Worm (Caenorhabditis elegans) whole organism, L4 larva: Measurements from ENCODE around the gene T04C12.1.
A peak's percentile ranks its signal among the peaks of the same experiment; 100 is the strongest.

ENCODE experiments used
- D1046.2 ChIP-seq: fragments of 200-800 bp; sonication (Bioruptor generic); IDR thresholded peaks from 2 replicates; pipeline ENCODE4 v1.3.6; 2022; ENCODE audit warnings: missing genetic modification characterization, missing compliant biosample characterization
- F49E8.2 ChIP-seq: sonication (generic microtip); optimal IDR thresholded peaks from 2 replicates; lab custom pipeline; 2016; ENCODE audit warnings: missing compliant biosample characterization, mild to moderate bottlenecking, missing genetic modification characterization, borderline replicate concordance
- R02D3.7 ChIP-seq: fragments of 150-350 bp; sonication (generic microtip); optimal IDR thresholded peaks from 3 replicates; lab custom pipeline; 2014; ENCODE audit warnings: missing biosample characterization, missing genetic modification characterization
- T20F7.1 ChIP-seq: fragments of 200-800 bp; sonication (Bioruptor generic); optimal IDR thresholded peaks from 2 replicates; lab custom pipeline; 2018; ENCODE audit warnings: mild to moderate bottlenecking, missing genetic modification characterization, missing compliant biosample characterization
- T26A8.4 ChIP-seq: fragments of 200-800 bp; sonication (Bioruptor generic); IDR thresholded peaks from 2 replicates; pipeline ENCODE4 v1.3.6; 2022; ENCODE audit warnings: missing genetic modification characterization, missing compliant biosample characterization
- Y105C5A.15 ChIP-seq: fragments of 200-800 bp; sonication (Bioruptor generic); IDR thresholded peaks from 2 replicates; pipeline ENCODE4 v1.3.6; 2022; ENCODE audit warnings: missing genetic modification characterization, missing compliant biosample characterization
- Y48G9A.11 ChIP-seq: fragments of 200-800 bp; sonication (Bioruptor generic); IDR thresholded peaks from 2 replicates; pipeline ENCODE4 v1.3.6; 2022; ENCODE audit warnings: missing genetic modification reagents, missing genetic modification characterization, missing compliant biosample characterization
- Y5F2A.4 ChIP-seq: fragments of 200-800 bp; sonication (Bioruptor generic); optimal IDR thresholded peaks from 2 replicates; lab custom pipeline; 2018; ENCODE audit warnings: mild to moderate bottlenecking, missing genetic modification characterization, missing compliant biosample characterization
- Y75B8A.6 ChIP-seq: fragments of 200-800 bp; sonication (Bioruptor generic); IDR thresholded peaks from 2 replicates; pipeline ENCODE4 v1.3.6; 2022; ENCODE audit warnings: missing genetic modification reagents, missing genetic modification characterization, missing compliant biosample characterization
- ZK337.2 ChIP-seq: fragments of 200-800 bp; sonication (Bioruptor generic); IDR thresholded peaks from 2 replicates; pipeline ENCODE4 v1.3.6; 2022; ENCODE audit warnings: missing genetic modification reagents, missing genetic modification characterization, missing compliant biosample characterization
- ZK546.5 ChIP-seq, 2 experiments: sonication (generic microtip); optimal IDR thresholded peaks; 2 replicates each; lab custom pipeline; 2017; ENCODE audit warnings: missing biosample characterization in 2 of 2, missing genetic modification characterization in 2 of 2
- aha-1 ChIP-seq: fragments of 150-350 bp; peaks from one replicate; lab custom pipeline; 2014; ENCODE audit warnings: missing biosample characterization, missing genetic modification characterization
- arid-1 ChIP-seq: fragments of 200-800 bp; sonication (Bioruptor generic); conservative IDR thresholded peaks from 2 replicates; pipeline ENCODE4 v1.3.6; 2022; ENCODE audit warnings: missing genetic modification reagents, missing genetic modification characterization, missing compliant biosample characterization
- ceh-44 ChIP-seq: fragments of 200-800 bp; sonication (Bioruptor generic); IDR thresholded peaks from 2 replicates; pipeline ENCODE4 v1.3.6; 2022; ENCODE audit warnings: missing genetic modification reagents, missing genetic modification characterization, missing compliant biosample characterization
- ces-1 ChIP-seq: fragments of 150-350 bp; sonication (generic microtip); optimal IDR thresholded peaks from 4 replicates; lab custom pipeline; 2014; ENCODE audit warnings: missing biosample characterization, missing genetic modification reagents, missing genetic modification characterization
- daf-16 ChIP-seq, 3 experiments: sonication (generic microtip); optimal IDR thresholded peaks; 2 replicates each; lab custom pipeline; 2016 to 2017; ENCODE audit warnings: missing genetic modification characterization in 3 of 3, missing genetic modification reagents in 3 of 3, mild to moderate bottlenecking in 2 of 3, missing compliant biosample characterization in 2 of 3, missing biosample characterization in 1 of 3, moderate library complexity in 1 of 3
- daf-19 ChIP-seq: fragments of 200-800 bp; sonication (Bioruptor generic); conservative IDR thresholded peaks from 2 replicates; pipeline ENCODE4 v1.3.6; 2022; ENCODE audit warnings: missing genetic modification characterization, missing compliant biosample characterization
- dpl-1 ChIP-seq: fragments of 150-350 bp; optimal IDR thresholded peaks from 2 replicates; lab custom pipeline; 2014; ENCODE audit warnings: missing biosample characterization, missing genetic modification reagents, missing genetic modification characterization
- duxl-1 ChIP-seq: sonication (generic microtip); optimal IDR thresholded peaks from 2 replicates; lab custom pipeline; 2016; ENCODE audit warnings: mild to moderate bottlenecking, missing genetic modification characterization, moderate library complexity, missing compliant biosample characterization; ENCODE audit not compliant: poor library complexity
- dve-1 ChIP-seq: sonication (generic microtip); optimal IDR thresholded peaks from 2 replicates; lab custom pipeline; 2017; ENCODE audit warnings: antibody characterized with exemption, mild to moderate bottlenecking, missing genetic modification characterization, missing compliant biosample characterization; ENCODE audit not compliant: insufficient read depth
- hif-1 ChIP-seq, 2 experiments: sonication (generic microtip); optimal IDR thresholded peaks; 2 replicates each; lab custom pipeline; 2016 to 2017; ENCODE audit warnings: missing compliant biosample characterization in 2 of 2, missing genetic modification characterization in 2 of 2, missing genetic modification reagents in 2 of 2, missing genotype in 2 of 2, mild to moderate bottlenecking in 1 of 2
- hlh-30 ChIP-seq: sonication (generic microtip); optimal IDR thresholded peaks from 2 replicates; lab custom pipeline; 2017; ENCODE audit warnings: antibody characterized with exemption, mild to moderate bottlenecking, missing genetic modification characterization, missing compliant biosample characterization; ENCODE audit not compliant: insufficient read depth
- hmg-1.1 ChIP-seq: fragments of 200-800 bp; sonication (Bioruptor generic); IDR thresholded peaks from 2 replicates; pipeline ENCODE4 v1.3.6; 2022; ENCODE audit warnings: missing genetic modification reagents, missing genetic modification characterization, missing compliant biosample characterization
- lim-7 ChIP-seq: fragments of 200-800 bp; sonication (Bioruptor generic); IDR thresholded peaks from 2 replicates; pipeline ENCODE4 v1.3.6; 2022; ENCODE audit warnings: missing genetic modification characterization, missing compliant biosample characterization
- lin-1 ChIP-seq: fragments of 200-800 bp; sonication (Bioruptor generic); IDR thresholded peaks from 2 replicates; pipeline ENCODE4 v1.3.6; 2022; ENCODE audit warnings: missing genetic modification reagents, missing genetic modification characterization, missing compliant biosample characterization
- lin-13 ChIP-seq: fragments of 150-350 bp; optimal IDR thresholded peaks from 2 replicates; lab custom pipeline; 2014; ENCODE audit warnings: missing biosample characterization, missing genetic modification reagents, missing genetic modification characterization
- lin-38 ChIP-seq: fragments of 200-800 bp; sonication (Bioruptor generic); IDR thresholded peaks from 2 replicates; pipeline ENCODE4 v1.3.6; 2022; ENCODE audit warnings: missing genetic modification reagents, missing genetic modification characterization, missing compliant biosample characterization
- lin-39 ChIP-seq: fragments of 150-350 bp; optimal IDR thresholded peaks from 2 replicates; lab custom pipeline; 2014; ENCODE audit warnings: missing biosample characterization, missing genetic modification reagents, missing genetic modification characterization
- madf-5 ChIP-seq, 2 experiments: fragments of 200-800 bp; sonication (Bioruptor generic); IDR thresholded peaks; 2 replicates each; pipeline ENCODE4 v1.3.6; 2022; ENCODE audit warnings: missing compliant biosample characterization in 2 of 2, missing genetic modification characterization in 2 of 2
- mdt-29 ChIP-seq: fragments of 200-800 bp; sonication (Bioruptor generic); IDR thresholded peaks from 2 replicates; pipeline ENCODE4 v1.3.6; 2022; ENCODE audit warnings: missing genetic modification reagents, missing genetic modification characterization, missing compliant biosample characterization
- nhr-11 ChIP-seq: fragments of 150-350 bp; optimal IDR thresholded peaks from 2 replicates; lab custom pipeline; 2014; ENCODE audit warnings: missing biosample characterization, missing genetic modification characterization
- nhr-25 ChIP-seq: sonication (generic microtip); optimal IDR thresholded peaks from 2 replicates; lab custom pipeline; 2017; ENCODE audit warnings: missing genetic modification characterization, mild to moderate bottlenecking, missing compliant biosample characterization, antibody characterized with exemption, moderate library complexity, borderline replicate concordance; ENCODE audit not compliant: insufficient read depth
- nhr-28 ChIP-seq: fragments of 150-350 bp; optimal IDR thresholded peaks from 2 replicates; lab custom pipeline; 2014; ENCODE audit warnings: missing biosample characterization, missing genetic modification characterization
- nhr-6 ChIP-seq: fragments of 150-350 bp; optimal IDR thresholded peaks from 2 replicates; lab custom pipeline; 2014; ENCODE audit warnings: missing biosample characterization, missing genetic modification characterization
- nhr-77 ChIP-seq: fragments of 150-350 bp; optimal IDR thresholded peaks from 2 replicates; lab custom pipeline; 2014; ENCODE audit warnings: missing biosample characterization, missing genetic modification characterization
- rbr-2 ChIP-seq: sonication (generic microtip); optimal IDR thresholded peaks from 2 replicates; lab custom pipeline; 2016; ENCODE audit warnings: missing genotype, missing genetic modification characterization, missing compliant biosample characterization
- saeg-2 ChIP-seq: fragments of 200-800 bp; sonication (Bioruptor generic); IDR thresholded peaks from 2 replicates; pipeline ENCODE4 v1.3.6; 2022; ENCODE audit warnings: missing genetic modification reagents, missing genetic modification characterization, missing compliant biosample characterization
- sdz-12 ChIP-seq: fragments of 200-800 bp; sonication (Bioruptor generic); optimal IDR thresholded peaks from 2 replicates; lab custom pipeline; 2018; ENCODE audit warnings: mild to moderate bottlenecking, missing genetic modification characterization, missing compliant biosample characterization
- set-16 ChIP-seq: fragments of 200-800 bp; sonication (Bioruptor generic); IDR thresholded peaks from 2 replicates; pipeline ENCODE4 v1.3.6; 2022; ENCODE audit warnings: missing genetic modification reagents, missing genetic modification characterization, missing compliant biosample characterization
- snpc-1.2 ChIP-seq: fragments of 200-800 bp; sonication (Bioruptor generic); IDR thresholded peaks from 2 replicates; pipeline ENCODE4 v1.3.6; 2022; ENCODE audit warnings: missing genetic modification reagents, missing genetic modification characterization, missing compliant biosample characterization
- spr-1 ChIP-seq: sonication (generic microtip); optimal IDR thresholded peaks from 2 replicates; lab custom pipeline; 2016; ENCODE audit warnings: mild to moderate bottlenecking, missing genetic modification characterization, missing compliant biosample characterization
- spr-3 ChIP-seq: fragments of 200-800 bp; sonication (Bioruptor generic); optimal IDR thresholded peaks from 2 replicates; lab custom pipeline; 2018; ENCODE audit warnings: mild to moderate bottlenecking, missing genetic modification characterization, missing compliant biosample characterization
- tag-97 ChIP-seq: fragments of 200-800 bp; sonication (Bioruptor generic); IDR thresholded peaks from 2 replicates; pipeline ENCODE4 v1.3.6; 2022; ENCODE audit warnings: missing genetic modification characterization, missing compliant biosample characterization
- vab-7 ChIP-seq: fragments of 200-800 bp; sonication (Bioruptor generic); IDR thresholded peaks from 2 replicates; pipeline ENCODE4 v1.3.6; 2022; ENCODE audit warnings: missing genetic modification reagents, missing genetic modification characterization, missing compliant biosample characterization
- zag-1 ChIP-seq: fragments of 150-350 bp; optimal IDR thresholded peaks from 2 replicates; lab custom pipeline; 2014; ENCODE audit warnings: missing biosample characterization, missing genetic modification characterization
- zfp-3 ChIP-seq: fragments of 200-800 bp; sonication (Bioruptor generic); conservative IDR thresholded peaks from 2 replicates; pipeline ENCODE4 v1.3.6; 2022; ENCODE audit warnings: missing genetic modification reagents, missing genetic modification characterization, missing compliant biosample characterization
- ztf-7 ChIP-seq: fragments of 150-350 bp; optimal IDR thresholded peaks from 2 replicates; lab custom pipeline; 2014; ENCODE audit warnings: missing biosample characterization, missing genetic modification characterization

The T04C12.1 gene

DNA sequence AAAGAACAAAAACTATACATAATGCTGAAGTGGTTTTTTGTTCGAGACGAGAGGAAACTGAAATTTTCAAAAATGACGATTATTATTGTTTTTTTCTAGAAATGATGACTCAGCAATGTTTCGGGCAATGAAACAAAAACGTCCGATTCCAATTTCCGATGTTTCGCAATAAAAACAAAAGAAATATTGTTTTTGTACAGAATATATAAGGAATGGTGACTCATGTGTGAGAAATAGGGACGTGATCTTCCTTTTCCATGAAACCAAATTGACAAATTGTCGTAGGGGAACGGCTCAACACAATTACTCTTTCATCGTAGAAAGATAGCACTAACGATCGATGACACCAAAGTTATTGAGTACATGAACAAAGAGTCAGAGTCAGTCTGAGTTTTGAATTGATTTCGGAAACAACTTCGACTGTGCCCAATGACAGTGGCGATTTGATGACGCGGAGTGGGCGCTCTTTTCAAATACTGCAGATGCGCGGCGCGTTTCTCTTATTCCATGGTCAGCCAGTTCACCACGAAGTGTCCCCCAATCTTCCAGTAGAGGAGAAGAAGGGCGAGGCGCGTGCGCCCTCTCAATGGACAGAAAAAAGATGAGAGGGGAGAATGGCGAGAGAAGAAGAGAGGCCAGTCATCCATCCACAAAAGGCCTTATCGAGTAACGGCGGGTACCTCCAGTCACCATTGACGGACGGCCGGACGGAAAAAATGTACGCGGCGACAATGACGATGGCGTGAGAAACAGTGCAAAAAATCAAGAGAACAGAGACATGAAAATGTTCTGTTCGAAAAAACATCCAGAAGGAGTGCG lies 16.3 kb upstream of the T04C12.1 start (continued):
- TF ChIP-seq tag-97 (GFP tag; lab: Robert Waterston, UW) = no peak
- TF ChIP-seq F49E8.2 = no peak
- no peak for TF ChIP-seq R02D3.7
- no peak for TF ChIP-seq mdt-29 (GFP tag; lab: Robert Waterston, UW)
- no peak for TF ChIP-seq duxl-1
- 0 out of 2 replicates have a peak, but pooled peaks have one; percentile 41 for TF ChIP-seq zfp-3 (GFP tag; lab: Robert Waterston, UW)
- TF ChIP-seq lin-13 (GFP tag; lab: Kevin White, UChicago) = no peak
- TF ChIP-seq madf-5 (GFP tag; IDR thresholded peaks at IDR 0.05; lab: Robert Waterston, UW) = no peak
- TF ChIP-seq dve-1 (tag; lab: Kevin White, UChicago) = peak; percentile 28
- TF ChIP-seq arid-1 (GFP tag; lab: Robert Waterston, UW) = no peak; the same call in 1 of the 2 replicates
- TF ChIP-seq hmg-1.1 (GFP tag; lab: Robert Waterston, UW) = no peak; the same call in 1 of the 2 replicates
- TF ChIP-seq lin-1 = no peak
- TF ChIP-seq nhr-25 (tag; lab: Kevin White, UChicago) = peak; percentile 18
- peak; percentile 7 for TF ChIP-seq dpl-1
- TF ChIP-seq spr-1 (tag; lab: Kevin White, UChicago) = no peak
- TF ChIP-seq sdz-12 (GFP tag; lab: Kevin White, UChicago) = no peak
- TF ChIP-seq rbr-2 (tag; lab: Kevin White, UChicago) = peak; percentile 72
- no peak for TF ChIP-seq ztf-7 (tag; lab: Kevin White, UChicago)
- no peak for TF ChIP-seq snpc-1.2 (GFP tag; lab: Robert Waterston, UW)
- no peak for TF ChIP-seq Y75B8A.6 (GFP tag; lab: Robert Waterston, UW)
- no peak for TF ChIP-seq daf-19 (GFP tag; lab: Robert Waterston, UW)
- TF ChIP-seq T26A8.4 (GFP tag; lab: Robert Waterston, UW) = 0 out of 2 replicates have a peak, but pooled peaks have one; percentile 19
- TF ChIP-seq saeg-2 = no peak
- TF ChIP-seq hif-1 (tag; optimal IDR thresholded peaks at IDR 0.05; lab: Kevin White, UChicago) = peak in 1 of 2 experiments; percentile 29
- TF ChIP-seq hlh-30 (tag; lab: Kevin White, UChicago) = peak; percentile 65
- TF ChIP-seq T20F7.1 = no peak
- TF ChIP-seq ces-1 (GFP tag; lab: Kevin White, UChicago) = no peak
- TF ChIP-seq daf-16 (GFP tag; optimal IDR thresholded peaks at IDR 0.05; lab: Kevin White, UChicago) = no peak
- no peak for TF ChIP-seq daf-16 (tag; optimal IDR thresholded peaks at IDR 0.05; lab: Kevin White, UChicago)
- TF ChIP-seq zag-1 (tag; lab: Kevin White, UChicago) = no peak
- TF ChIP-seq lin-38 (GFP tag; lab: Robert Waterston, UW) = peak; percentile 42
- TF ChIP-seq nhr-11 (tag; lab: Kevin White, UChicago) = no peak
- peak; percentile 54; the same call in 1 of the 2 replicates for TF ChIP-seq Y48G9A.11 (GFP tag; lab: Robert Waterston, UW)
- TF ChIP-seq nhr-6 = no peak
- TF ChIP-seq ZK337.2 (GFP tag; lab: Robert Waterston, UW) = no peak
- TF ChIP-seq Y105C5A.15 (GFP tag; lab: Robert Waterston, UW) = no peak
- TF ChIP-seq nhr-28 (tag; lab: Kevin White, UChicago) = no peak
- no peak for TF ChIP-seq spr-3 (GFP tag; lab: Kevin White, UChicago)
- TF ChIP-seq D1046.2 (GFP tag; lab: Robert Waterston, UW) = no peak
- TF ChIP-seq ZK546.5 (tag; optimal IDR thresholded peaks at IDR 0.05; lab: Kevin White, UChicago) = no peak
- no peak for TF ChIP-seq Y5F2A.4 (GFP tag; lab: Kevin White, UChicago)
- TF ChIP-seq vab-7 (GFP tag; lab: Robert Waterston, UW) = no peak
- no peak for TF ChIP-seq ceh-44 (GFP tag; lab: Robert Waterston, UW)
- no peak for TF ChIP-seq nhr-77 (tag; lab: Kevin White, UChicago)
- TF ChIP-seq lin-39 (tag; lab: Kevin White, UChicago) = no peak
- no peak for TF ChIP-seq lim-7 (GFP tag; lab: Robert Waterston, UW)
- TF ChIP-seq aha-1 (tag; lab: Kevin White, UChicago) = peak; percentile 80
- peak; percentile 61 for TF ChIP-seq set-16 (GFP tag; lab: Robert Waterston, UW)
